Worm (Caenorhabditis elegans) whole organism, mixed stage, embryonic: ENCODE results near the gene K02E2.7.
"Not testable (repeated sequence)": the region's sequence is repeated elsewhere in the genome, so short reads cannot be mapped to it uniquely, and the experiment has no call there.

Source experiments
- M03D4.4 ChIP-seq: sonication (generic microtip); optimal IDR thresholded peaks from 2 replicates; lab custom pipeline; 2017; ENCODE audit warnings: mild to moderate bottlenecking, missing genetic modification characterization, missing compliant biosample characterization
- bed-3 ChIP-seq: fragments of 200-800 bp; sonication (Bioruptor generic); optimal IDR thresholded peaks from 3 replicates; lab custom pipeline; 2018; ENCODE audit warnings: mild to moderate bottlenecking, missing genetic modification characterization, moderate library complexity, missing compliant biosample characterization
- blmp-1 ChIP-seq: fragments of 150-350 bp; optimal IDR thresholded peaks from 2 replicates; lab custom pipeline; 2014; ENCODE audit warnings: missing biosample characterization, missing genetic modification characterization
- ceh-39 ChIP-seq: fragments of 150-350 bp; optimal IDR thresholded peaks from 2 replicates; lab custom pipeline; 2014; ENCODE audit warnings: missing biosample characterization, missing genetic modification characterization
- ceh-43 ChIP-seq: fragments of 200-800 bp; sonication (Bioruptor generic); optimal IDR thresholded peaks from 2 replicates; lab custom pipeline; 2018; ENCODE audit warnings: mild to moderate bottlenecking, missing genetic modification characterization, moderate library complexity, missing compliant biosample characterization
- ces-1 ChIP-seq: fragments of 150-350 bp; optimal IDR thresholded peaks from 2 replicates; lab custom pipeline; 2014; ENCODE audit warnings: missing biosample characterization, missing genetic modification reagents, missing genetic modification characterization
- cnd-1 ChIP-seq: fragments of 200-800 bp; sonication (Bioruptor generic); optimal IDR thresholded peaks from 2 replicates; lab custom pipeline; 2018; ENCODE audit warnings: mild to moderate bottlenecking, missing genetic modification characterization, missing compliant biosample characterization
- elt-1 ChIP-seq: sonication (generic microtip); optimal IDR thresholded peaks from 2 replicates; lab custom pipeline; 2017; ENCODE audit warnings: missing genetic modification characterization, mild to moderate bottlenecking, missing compliant biosample characterization, antibody characterized with exemption, moderate library complexity, borderline replicate concordance; ENCODE audit not compliant: insufficient read depth
- elt-3 ChIP-seq: fragments of 150-350 bp; optimal IDR thresholded peaks from 2 replicates; lab custom pipeline; 2014; ENCODE audit warnings: missing biosample characterization, missing genetic modification characterization
- ham-2 ChIP-seq: fragments of 200-800 bp; sonication (Bioruptor generic); optimal IDR thresholded peaks from 2 replicates; lab custom pipeline; 2018; ENCODE audit warnings: mild to moderate bottlenecking, missing genetic modification characterization, missing compliant biosample characterization
- hlh-1 ChIP-seq: fragments of 150-350 bp; optimal IDR thresholded peaks from 2 replicates; lab custom pipeline; 2014; ENCODE audit warnings: missing biosample characterization, missing genetic modification reagents, missing genetic modification characterization
- lin-32 ChIP-seq: fragments of 200-800 bp; sonication (Bioruptor generic); optimal IDR thresholded peaks from 2 replicates; lab custom pipeline; 2018; ENCODE audit warnings: mild to moderate bottlenecking, missing genetic modification characterization, missing compliant biosample characterization
- lsy-2 ChIP-seq: fragments of 150-350 bp; optimal IDR thresholded peaks from 2 replicates; lab custom pipeline; 2014; ENCODE audit warnings: missing biosample characterization, missing genetic modification characterization
- mab-5 ChIP-seq: fragments of 150-350 bp; optimal IDR thresholded peaks from 2 replicates; lab custom pipeline; 2014; ENCODE audit warnings: missing biosample characterization, missing genetic modification characterization
- mep-1 ChIP-seq: fragments of 150-350 bp; optimal IDR thresholded peaks from 2 replicates; lab custom pipeline; 2017; ENCODE audit warnings: missing biosample characterization, missing genetic modification reagents, missing genetic modification characterization, inconsistent platforms
- mls-2 ChIP-seq: sonication (generic microtip); optimal IDR thresholded peaks from 2 replicates; lab custom pipeline; 2016; ENCODE audit warnings: mild to moderate bottlenecking, missing genetic modification characterization, moderate library complexity, missing compliant biosample characterization
- nhr-12 ChIP-seq: fragments of 150-350 bp; optimal IDR thresholded peaks from 2 replicates; lab custom pipeline; 2014; ENCODE audit warnings: missing biosample characterization, missing genetic modification characterization
- nhr-2 ChIP-seq: fragments of 150-350 bp; optimal IDR thresholded peaks from 2 replicates; lab custom pipeline; 2014; ENCODE audit warnings: missing biosample characterization, missing genetic modification characterization
- nhr-237 ChIP-seq: fragments of 150-350 bp; optimal IDR thresholded peaks from 2 replicates; lab custom pipeline; 2014; ENCODE audit warnings: missing biosample characterization, missing genetic modification characterization
- nhr-28 ChIP-seq: fragments of 150-350 bp; optimal IDR thresholded peaks from 2 replicates; lab custom pipeline; 2014; ENCODE audit warnings: missing biosample characterization, missing genetic modification characterization
- nhr-76 ChIP-seq: sonication (generic microtip); optimal IDR thresholded peaks from 2 replicates; lab custom pipeline; 2017; ENCODE audit warnings: missing biosample characterization, missing genetic modification characterization
- pha-4 ChIP-seq: fragments of 150-350 bp; optimal IDR thresholded peaks from 2 replicates; lab custom pipeline; 2018; ENCODE audit warnings: missing biosample characterization, missing genetic modification reagents, missing genetic modification characterization
- snpc-4 ChIP-seq: fragments of 150-350 bp; optimal IDR thresholded peaks from 2 replicates; lab custom pipeline; 2014; ENCODE audit warnings: missing biosample characterization, missing genetic modification characterization
- sptf-1 ChIP-seq: sonication (generic microtip); optimal IDR thresholded peaks from 2 replicates; lab custom pipeline; 2017; ENCODE audit warnings: mild to moderate bottlenecking, missing genetic modification characterization, moderate library complexity, missing compliant biosample characterization
- unc-120 ChIP-seq: sonication (generic microtip); optimal IDR thresholded peaks from 2 replicates; lab custom pipeline; 2017; ENCODE audit warnings: missing genetic modification characterization, missing compliant biosample characterization; ENCODE audit not compliant: poor library complexity, severe bottlenecking
- unc-39 ChIP-seq: fragments of 150-350 bp; optimal IDR thresholded peaks from 2 replicates; lab custom pipeline; 2014; ENCODE audit warnings: missing biosample characterization, missing genetic modification characterization
- unc-62 ChIP-seq: fragments of 150-350 bp; optimal IDR thresholded peaks from 2 replicates; lab custom pipeline; 2014; ENCODE audit warnings: missing biosample characterization, missing genetic modification reagents, missing genetic modification characterization
- ztf-11 ChIP-seq: fragments of 150-350 bp; optimal IDR thresholded peaks from 2 replicates; lab custom pipeline; 2014; ENCODE audit warnings: missing biosample characterization, missing genetic modification characterization

K02E2.7 gene

ce11 chrV:20383065-20383609, 3.7 kb downstream of the K02E2.7 start, which contains the start of gene K02E2.11 (continued):
- TF ChIP-seq bed-3 (GFP tag; lab: Kevin White, UChicago) (no peak), mab-5 (tag; lab: Kevin White, UChicago) (no peak)
- TF ChIP-seq, all 35 proteins: peak for 8

- TF ChIP-seq unc-39 (tag; lab: Kevin White, UChicago) (no peak), ztf-11 (no peak), mls-2 (no peak), sptf-1 (no peak), unc-120 (no peak), mep-1 (tag; lab: Kevin White, UChicago) (peak; percentile 11), bed-3 (GFP tag; lab: Kevin White, UChicago) (no peak)
- TF ChIP-seq, all 35 proteins: peak for 1
Measured at ce11 chrV:20380320-20380719, 6.5 kb downstream of the K02E2.7 start, which contains the start of gene K02E2.6. TSS of gene K02E2.6 (plus strand) at chrV:20380561.

- no peak for TF ChIP-seq ztf-11
- no peak for TF ChIP-seq mab-5 (tag; lab: Kevin White, UChicago)
- TF ChIP-seq blmp-1 (tag; lab: Kevin White, UChicago): no peak
- TF ChIP-seq unc-62 (GFP tag; lab: Kevin White, UChicago): no peak
- no peak for TF ChIP-seq nhr-12 (tag; lab: Kevin White, UChicago)
- TF ChIP-seq cnd-1 (tag; lab: Kevin White, UChicago): no peak
- TF ChIP-seq snpc-4 (tag; lab: Kevin White, UChicago): no peak
- TF ChIP-seq hlh-1 (tag; lab: Kevin White, UChicago): no peak
- TF ChIP-seq nhr-28 (tag; lab: Kevin White, UChicago): no peak
- TF ChIP-seq unc-39 (tag; lab: Kevin White, UChicago): no peak
- no peak for TF ChIP-seq ceh-43 (GFP tag; lab: Kevin White, UChicago)
- no peak for TF ChIP-seq elt-3 (tag; lab: Kevin White, UChicago)
- TF ChIP-seq, all 35 proteins: peak for 0
Measured at ce11 chrV:20376070-20376469, 10.8 kb downstream of the K02E2.7 start.

- TF ChIP-seq snpc-4 (tag; lab: Kevin White, UChicago) (no peak), unc-120 (no peak), sptf-1 (no peak), mep-1 (tag; lab: Kevin White, UChicago) (no peak), elt-1 (no peak), pha-4 (tag; lab: Kevin White, UChicago) (no peak), ceh-39 (tag; lab: Kevin White, UChicago) (no peak), mab-5 (tag; lab: Kevin White, UChicago) (no peak)
- TF ChIP-seq, all 35 proteins: peak for 0
Measured at ce11 chrV:20375236-20375635, 11.6 kb downstream of the K02E2.7 start, which contains the start of gene ins-35. TSS of gene ins-35 (plus strand) at chrV:20375536.

ce11 chrV:20374484-20374883, 12.4 kb downstream of the K02E2.7 start:
- TF ChIP-seq elt-3 (tag; lab: Kevin White, UChicago): no peak
- no peak for TF ChIP-seq lsy-2 (tag; lab: Kevin White, UChicago)
- no peak for TF ChIP-seq lin-32 (GFP tag; lab: Kevin White, UChicago)
- no peak for TF ChIP-seq nhr-12 (tag; lab: Kevin White, UChicago)
- TF ChIP-seq nhr-28 (tag; lab: Kevin White, UChicago): no peak
- TF ChIP-seq bed-3 (GFP tag; lab: Kevin White, UChicago): no peak
- no peak for TF ChIP-seq nhr-2
- TF ChIP-seq nhr-237 (tag; lab: Kevin White, UChicago): no peak
- TF ChIP-seq ces-1 (GFP tag; lab: Kevin White, UChicago): no peak
- no peak for TF ChIP-seq ceh-39 (tag; lab: Kevin White, UChicago)
- no peak for TF ChIP-seq M03D4.4
- no peak for TF ChIP-seq nhr-76 (tag; lab: Kevin White, UChicago)
- no peak for TF ChIP-seq cnd-1 (tag; lab: Kevin White, UChicago)
- no peak for TF ChIP-seq snpc-4 (tag; lab: Kevin White, UChicago)
- no peak for TF ChIP-seq mep-1 (tag; lab: Kevin White, UChicago)
- TF ChIP-seq mab-5 (tag; lab: Kevin White, UChicago): no peak

- TF ChIP-seq nhr-28 (tag; lab: Kevin White, UChicago); cnd-1 (tag; lab: Kevin White, UChicago); ham-2 (GFP tag; lab: Kevin White, UChicago): not testable (repeated sequence)
Measured at ce11 chrV:20369153-20369552, 17.7 kb downstream of the K02E2.7 start, which contains the start of gene srh-177. TSS of gene srh-177 (minus strand) at chrV:20369253.
